Fruit fly (Drosophila melanogaster): ENCODE data around the gene CG8838.

DNA sequence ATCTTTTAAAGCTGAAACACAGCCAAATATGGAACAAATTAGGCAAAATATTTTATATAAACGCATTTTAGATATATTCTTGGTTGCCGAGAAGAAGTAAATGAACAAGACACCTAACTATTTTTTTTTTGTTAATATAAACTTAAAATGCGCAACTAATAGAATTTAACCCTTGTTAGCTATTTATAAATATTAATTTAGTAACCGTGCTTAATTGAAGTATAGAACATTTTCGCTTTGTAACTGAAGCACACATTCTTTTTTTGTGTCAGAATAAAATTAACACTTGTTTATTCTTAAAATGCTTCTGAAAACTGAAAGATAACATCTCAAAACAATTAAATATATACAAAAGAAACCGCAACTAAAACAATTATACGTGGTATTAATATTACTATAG, 30.2 kb downstream of the CG8838 start, which contains the start of gene Sfp23F:
- TF ChIP-seq h (optimal IDR thresholded peaks at IDR 0.05) (no peak), dimm (GFP tag; IDR thresholded peaks at IDR 0.05) (no peak), vvl (GFP tag; IDR thresholded peaks at IDR 0.05) (no peak), Camta (GFP tag; optimal IDR thresholded peaks at IDR 0.05) (no peak), Rx (GFP tag; IDR thresholded peaks at IDR 0.05) (no peak), btn (GFP tag; optimal IDR thresholded peaks at IDR 0.05) (no peak), gce (GFP tag; IDR thresholded peaks at IDR 0.05) (no peak), sug (tag; optimal IDR thresholded peaks at IDR 0.05) (no peak), HLH54F (GFP tag; optimal IDR thresholded peaks at IDR 0.05) (no peak), CG6689 (GFP tag; IDR thresholded peaks at IDR 0.05) (no peak), CG6272 (GFP tag; IDR thresholded peaks at IDR 0.05) (no peak), E2f2 (GFP tag; IDR thresholded peaks at IDR 0.05) (no peak)

Data from whole organism, embryonic.